Fruit fly (Drosophila melanogaster) whole organism, embryonic: Measurements from ENCODE around the gene CG9316.
A peak's percentile ranks its signal among the peaks of the same experiment; 100 is the strongest.

Experiments
- Ada2b ChIP-seq: fragments of 200-800 bp; sonication (Bioruptor generic); IDR thresholded peaks from 2 replicates; pipeline ENCODE4 v1.3.6; 2022; ENCODE audit warnings: missing biosample characterization, missing genetic modification characterization
- Atf3 ChIP-seq: fragments of 200-800 bp; sonication (Bioruptor generic); optimal IDR thresholded peaks from 3 replicates; lab custom pipeline; 2016; ENCODE audit warnings: missing biosample characterization, missing genetic modification characterization
- CG1024 ChIP-seq: fragments of 200-800 bp; sonication (Bioruptor generic); IDR thresholded peaks from 2 replicates; pipeline ENCODE4 v1.3.6; 2022; ENCODE audit warnings: missing biosample characterization, missing genetic modification characterization
- CG10462 ChIP-seq: fragments of 200-800 bp; sonication (Bioruptor generic); optimal IDR thresholded peaks from 2 replicates; lab custom pipeline; 2016; ENCODE audit warnings: missing biosample characterization, missing genetic modification characterization
- CG11085 ChIP-seq: fragments of 200-800 bp; sonication (Bioruptor generic); IDR thresholded peaks from 2 replicates; pipeline ENCODE4 v1.3.6; 2022; ENCODE audit warnings: missing biosample characterization, missing genetic modification characterization
- CG11504 ChIP-seq: fragments of 200-800 bp; sonication (Bioruptor generic); optimal IDR thresholded peaks from 3 replicates; lab custom pipeline; 2019; ENCODE audit warnings: missing biosample characterization, mild to moderate bottlenecking, missing genetic modification characterization, moderate library complexity
- CG12236 ChIP-seq: fragments of 200-800 bp; sonication (Bioruptor generic); optimal IDR thresholded peaks from 2 replicates; lab custom pipeline; 2016; ENCODE audit warnings: missing biosample characterization, missing genetic modification characterization
- CG2712 ChIP-seq: fragments of 200-800 bp; optimal IDR thresholded peaks from 3 replicates; lab custom pipeline; 2019; ENCODE audit warnings: missing biosample characterization, mild to moderate bottlenecking, missing genetic modification characterization, moderate library complexity
- CG2889 ChIP-seq: fragments of 200-800 bp; sonication (Bioruptor generic); IDR thresholded peaks from 3 replicates; pipeline ENCODE4 v1.3.6; 2022; ENCODE audit warnings: missing biosample characterization, missing genetic modification characterization
- CG3163 ChIP-seq: fragments of 200-800 bp; sonication (Bioruptor generic); optimal IDR thresholded peaks from 3 replicates; lab custom pipeline; 2016; ENCODE audit warnings: missing biosample characterization, missing genetic modification characterization
- CG32772 ChIP-seq: fragments of 200-800 bp; sonication (Bioruptor generic); IDR thresholded peaks from 2 replicates; pipeline ENCODE4 v1.3.6; 2022; ENCODE audit warnings: missing biosample characterization, missing genetic modification characterization
- CG3407 ChIP-seq: fragments of 200-800 bp; sonication (Bioruptor generic); optimal IDR thresholded peaks from 2 replicates; lab custom pipeline; 2018; ENCODE audit warnings: missing biosample characterization, mild to moderate bottlenecking, missing genetic modification characterization
- CG3726 ChIP-seq: fragments of 200-800 bp; sonication (Bioruptor generic); IDR thresholded peaks from 3 replicates; pipeline ENCODE4, ENCODE4 v1.3.6; 2022; ENCODE audit warnings: missing biosample characterization, missing genetic modification characterization
- CG4282 ChIP-seq: fragments of 200-800 bp; sonication (Bioruptor generic); optimal IDR thresholded peaks from 2 replicates; lab custom pipeline; 2016; ENCODE audit warnings: missing biosample characterization, missing genetic modification characterization
- CG7271 ChIP-seq: fragments of 200-800 bp; sonication (Bioruptor generic); optimal IDR thresholded peaks from 2 replicates; lab custom pipeline; 2018; ENCODE audit warnings: missing biosample characterization, mild to moderate bottlenecking, missing genetic modification characterization, moderate library complexity
- CG7963 ChIP-seq: fragments of 200-800 bp; sonication (Bioruptor generic); IDR thresholded peaks from 3 replicates; pipeline ENCODE4 v1.3.6; 2022; ENCODE audit warnings: missing biosample characterization, missing genetic modification characterization; ENCODE audit not compliant: partially characterized antibody
- CG9797 ChIP-seq: fragments of 200-800 bp; sonication (Bioruptor generic); optimal IDR thresholded peaks from 3 replicates; lab custom pipeline; 2018; ENCODE audit warnings: missing biosample characterization, mild to moderate bottlenecking, missing genetic modification characterization
- Gsc ChIP-seq: fragments of 200-800 bp; sonication (Bioruptor generic); IDR thresholded peaks from 2 replicates; pipeline ENCODE4 v1.3.6; 2022; ENCODE audit warnings: missing biosample characterization, missing genetic modification characterization
- H15 ChIP-seq: fragments of 200-800 bp; sonication (Bioruptor generic); IDR thresholded peaks from 3 replicates; pipeline ENCODE4 v1.3.6; 2022; ENCODE audit warnings: missing biosample characterization, missing genetic modification characterization
- HmgZ ChIP-seq: fragments of 200-800 bp; sonication (Bioruptor generic); optimal IDR thresholded peaks from 2 replicates; lab custom pipeline; 2018; ENCODE audit warnings: missing biosample characterization, mild to moderate bottlenecking, missing genetic modification characterization
- NFAT ChIP-seq: fragments of 200-800 bp; sonication (Bioruptor generic); IDR thresholded peaks from 2 replicates; pipeline ENCODE4 v1.3.6; 2022; ENCODE audit warnings: missing biosample characterization, missing genetic modification characterization
- Opbp ChIP-seq: fragments of 200-800 bp; sonication (Bioruptor generic); IDR thresholded peaks from 3 replicates; pipeline ENCODE4 v1.3.6; 2022; ENCODE audit warnings: missing biosample characterization, missing genetic modification characterization; ENCODE audit not compliant: partially characterized antibody
- Ssrp ChIP-seq: fragments of 200-800 bp; sonication (Bioruptor generic); optimal IDR thresholded peaks from 2 replicates; lab custom pipeline; 2018; ENCODE audit warnings: missing biosample characterization, mild to moderate bottlenecking, missing genetic modification characterization, moderate library complexity
- Trl ChIP-seq, 3 experiments: fragments of >200 bp in 2 of 3; fragments of 200-800 bp in 1 of 3; sonication (Bioruptor generic) in 1 of 3; optimal IDR thresholded peaks; 2 replicates in 1 of 3; 3 replicates in 2 of 3; lab custom pipeline; 2016 to 2017; ENCODE audit warnings: missing biosample characterization in 1 of 3, missing genetic modification characterization in 1 of 3
- Vsx1 ChIP-seq: fragments of 200-800 bp; sonication (Bioruptor generic); optimal IDR thresholded peaks from 2 replicates; lab custom pipeline; 2017; ENCODE audit warnings: missing biosample characterization, mild to moderate bottlenecking, missing genetic modification characterization, missing genetic modification reagents
- bab2 ChIP-seq: fragments of 200-800 bp; sonication (Bioruptor generic); optimal IDR thresholded peaks from 2 replicates; lab custom pipeline; 2016; ENCODE audit warnings: missing biosample characterization, missing genetic modification characterization
- bowl ChIP-seq: fragments of 200-800 bp; sonication (Bioruptor generic); IDR thresholded peaks from 2 replicates; pipeline ENCODE4 v1.3.6; 2022; ENCODE audit warnings: missing biosample characterization, missing genetic modification characterization
- chm ChIP-seq: fragments of 200-800 bp; sonication (Bioruptor generic); IDR thresholded peaks from 2 replicates; pipeline ENCODE4 v1.3.6; 2022; ENCODE audit warnings: missing biosample characterization, missing genetic modification characterization
- dati ChIP-seq: fragments of 200-800 bp; sonication (Bioruptor generic); IDR thresholded peaks from 2 replicates; pipeline ENCODE4 v1.3.6; 2022; ENCODE audit warnings: missing biosample characterization, missing genetic modification characterization
- dm ChIP-seq: fragments of 200-800 bp; sonication (Bioruptor generic); optimal IDR thresholded peaks from 3 replicates; lab custom pipeline; 2016; ENCODE audit warnings: missing biosample characterization, missing genetic modification characterization
- dmrt99B ChIP-seq: fragments of 200-800 bp; sonication (Bioruptor generic); optimal IDR thresholded peaks from 2 replicates; lab custom pipeline; 2018; ENCODE audit warnings: missing biosample characterization, mild to moderate bottlenecking, missing genetic modification characterization, moderate library complexity
- ems ChIP-seq: fragments of 200-800 bp; sonication (Bioruptor generic); optimal IDR thresholded peaks from 3 replicates; lab custom pipeline; 2016; ENCODE audit warnings: missing biosample characterization, missing genetic modification characterization
- eve ChIP-seq, 2 experiments: fragments of >200 bp; optimal IDR thresholded peaks; 2 replicates each; lab custom pipeline; 2017; ENCODE audit warnings: missing biosample characterization in 2 of 2, missing genetic modification characterization in 2 of 2
- ftz-f1 ChIP-seq: fragments of 200-800 bp; sonication (Bioruptor generic); optimal IDR thresholded peaks from 2 replicates; lab custom pipeline; 2016; ENCODE audit warnings: missing biosample characterization, missing genetic modification characterization
- gcm2 ChIP-seq: fragments of 200-800 bp; sonication (Bioruptor generic); optimal IDR thresholded peaks from 2 replicates; lab custom pipeline; 2016; ENCODE audit warnings: missing biosample characterization, missing genetic modification characterization
- gem ChIP-seq: fragments of 200-800 bp; sonication (Bioruptor generic); optimal IDR thresholded peaks from 2 replicates; lab custom pipeline; 2019; ENCODE audit warnings: missing biosample characterization, mild to moderate bottlenecking, missing genetic modification characterization, moderate library complexity
- gsb ChIP-seq: fragments of 200-800 bp; sonication (Bioruptor generic); IDR thresholded peaks from 2 replicates; pipeline ENCODE4 v1.3.6; 2022; ENCODE audit warnings: missing biosample characterization, missing genetic modification characterization
- ham ChIP-seq: fragments of 200-800 bp; sonication (Bioruptor generic); IDR thresholded peaks from 2 replicates; pipeline ENCODE4 v1.3.6; 2022; ENCODE audit warnings: missing biosample characterization, missing genetic modification characterization
- hkb ChIP-seq, 2 experiments: fragments of 200-800 bp in 1 of 2; fragments of >200 bp in 1 of 2; sonication (Bioruptor generic) in 1 of 2; IDR thresholded peaks in 1 of 2; optimal IDR thresholded peaks in 1 of 2; 2 replicates each; pipeline versions ENCODE4 v1.3.6 to Lab custom; 2017 to 2022; ENCODE audit warnings: missing biosample characterization in 1 of 2, missing genetic modification characterization in 1 of 2
- klu ChIP-seq: fragments of 200-800 bp; sonication (Bioruptor generic); IDR thresholded peaks from 2 replicates; pipeline ENCODE4 v1.3.6; 2022; ENCODE audit warnings: missing biosample characterization, missing genetic modification characterization
- kni ChIP-seq: fragments of 200-800 bp; sonication (Bioruptor generic); optimal IDR thresholded peaks from 3 replicates; lab custom pipeline; 2017; ENCODE audit warnings: mild to moderate bottlenecking, missing biosample characterization, missing genetic modification reagents, missing genetic modification characterization
- nom ChIP-seq: fragments of 200-800 bp; sonication (Bioruptor generic); optimal IDR thresholded peaks from 2 replicates; lab custom pipeline; 2017; ENCODE audit warnings: missing biosample characterization, missing genetic modification characterization, mild to moderate bottlenecking, moderate library complexity, missing genetic modification reagents
- psq ChIP-seq: fragments of 200-800 bp; sonication (Bioruptor generic); optimal IDR thresholded peaks from 2 replicates; lab custom pipeline; 2017; ENCODE audit warnings: missing biosample characterization, missing genetic modification characterization
- ranshi ChIP-seq: fragments of 200-800 bp; sonication (Bioruptor generic); IDR thresholded peaks from 2 replicates; pipeline ENCODE4 v1.3.6; 2022; ENCODE audit warnings: missing biosample characterization, missing genetic modification characterization
- repo ChIP-seq: fragments of 200-800 bp; sonication (Bioruptor generic); optimal IDR thresholded peaks from 2 replicates; lab custom pipeline; 2016; ENCODE audit warnings: missing biosample characterization, missing genetic modification characterization
- rib ChIP-seq: fragments of 200-800 bp; sonication (Bioruptor generic); IDR thresholded peaks from 2 replicates; pipeline ENCODE4 v1.3.6; 2022; ENCODE audit warnings: missing biosample characterization, missing genetic modification characterization
- ro ChIP-seq: fragments of 200-800 bp; sonication (Bioruptor generic); IDR thresholded peaks from 2 replicates; pipeline ENCODE4 v1.3.6; 2022; ENCODE audit warnings: missing biosample characterization, missing genetic modification characterization
- sc ChIP-seq, 3 experiments: fragments of >200 bp in 2 of 3; fragments of 200-800 bp in 1 of 3; sonication (Bioruptor generic) in 1 of 3; optimal IDR thresholded peaks; 2 replicates in 2 of 3; 3 replicates in 1 of 3; lab custom pipeline; 2017; ENCODE audit warnings: mild to moderate bottlenecking in 1 of 3, missing biosample characterization in 1 of 3, missing genetic modification characterization in 1 of 3, missing genetic modification reagents in 1 of 3
- sd ChIP-seq: fragments of 200-800 bp; sonication (Bioruptor generic); optimal IDR thresholded peaks from 3 replicates; lab custom pipeline; 2018; ENCODE audit warnings: missing biosample characterization, mild to moderate bottlenecking, missing genetic modification characterization, moderate library complexity
- tin ChIP-seq: fragments of 200-800 bp; sonication (Bioruptor generic); optimal IDR thresholded peaks from 3 replicates; lab custom pipeline; 2016; ENCODE audit warnings: missing biosample characterization, missing genetic modification characterization

CG9316 gene

dm6 chr2L:20758188-20758846 is 32.0 kb upstream of the CG9316 start (continued):
- TF ChIP-seq klu (GFP tag; lab: Robert Waterston, UW) (no peak), gsb (GFP tag; lab: Robert Waterston, UW) (0 out of 2 replicates have a peak, but pooled peaks have one; percentile 14), CG7271 (tag; lab: Kevin White, UChicago) (no peak), kni (peak; percentile 45), ro (no peak), CG3407 (GFP tag; lab: Kevin White, UChicago) (no peak), HmgZ (no peak), Trl (optimal IDR thresholded peaks at IDR 0.05; lab: Kevin White, UChicago) (peak in 1 of 2 experiments; percentile 31), Trl (GFP tag; optimal IDR thresholded peaks at IDR 0.05; lab: Kevin White, UChicago) (no peak), CG1024 (GFP tag; lab: Robert Waterston, UW) (0 out of 2 replicates have a peak, but pooled peaks have one; percentile 17), Opbp (no peak), tin (no peak), hkb (optimal IDR thresholded peaks at IDR 0.05; lab: Kevin White, UChicago) (no peak), hkb (GFP tag; IDR thresholded peaks at IDR 0.05; lab: Robert Waterston, UW) (no peak; the same call in 1 of the 2 replicates), Ssrp (tag; lab: Kevin White, UChicago) (no peak), gem (tag; lab: Kevin White, UChicago) (no peak), CG2889 (no peak), Ada2b (no peak), bowl (GFP tag; lab: Robert Waterston, UW) (no peak), chm (no peak), CG32772 (no peak), ranshi (GFP tag; lab: Robert Waterston, UW) (no peak), ftz-f1 (GFP tag; lab: Kevin White, UChicago) (no peak), NFAT (no peak), CG3163 (GFP tag; lab: Kevin White, UChicago) (peak; percentile 22), CG4282 (GFP tag; lab: Kevin White, UChicago) (no peak), sd (peak; percentile 97), CG9797 (GFP tag; lab: Kevin White, UChicago) (no peak), sc (optimal IDR thresholded peaks at IDR 0.05; lab: Kevin White, UChicago) (no peak), sc (GFP tag; optimal IDR thresholded peaks at IDR 0.05; lab: Kevin White, UChicago) (no peak), CG7963 (GFP tag; lab: Robert Waterston, UW) (no peak), psq (no peak), gcm2 (GFP tag; lab: Kevin White, UChicago) (no peak), CG12236 (GFP tag; lab: Kevin White, UChicago) (no peak), dmrt99B (tag; lab: Kevin White, UChicago) (no peak), ems (GFP tag; lab: Kevin White, UChicago) (no peak), eve (GFP tag; optimal IDR thresholded peaks at IDR 0.05; lab: Kevin White, UChicago) (no peak), CG10462 (no peak), Atf3 (GFP tag; lab: Kevin White, UChicago) (peak; percentile 42), Vsx1 (no peak), Gsc (GFP tag; lab: Robert Waterston, UW) (no peak), dati (GFP tag; lab: Robert Waterston, UW) (0 out of 2 replicates have a peak, but pooled peaks have one; percentile 2), CG3726 (GFP tag; lab: Robert Waterston, UW) (no peak), CG2712 (tag; lab: Kevin White, UChicago) (no peak), dm (no peak), bab2 (GFP tag; lab: Kevin White, UChicago) (no peak), rib (GFP tag; lab: Robert Waterston, UW) (no peak), H15 (GFP tag; lab: Robert Waterston, UW) (no peak), nom (GFP tag; lab: Kevin White, UChicago) (no peak), CG11504 (tag; lab: Kevin White, UChicago) (no peak), ham (no peak), repo (GFP tag; lab: Kevin White, UChicago) (no peak), CG11085 (GFP tag; lab: Robert Waterston, UW) (no peak)
